Fruit fly (Drosophila melanogaster) whole organism, embryonic: ENCODE results near the gene Dph3.

Experiments
- CG13424 ChIP-seq: fragments of 200-800 bp; sonication (Bioruptor generic); optimal IDR thresholded peaks from 2 replicates; lab custom pipeline; 2019; ENCODE audit warnings: missing biosample characterization, mild to moderate bottlenecking, missing genetic modification characterization, moderate library complexity
- CG34376 ChIP-seq: fragments of 200-800 bp; sonication (Bioruptor generic); optimal IDR thresholded peaks from 2 replicates; lab custom pipeline; 2018; ENCODE audit warnings: missing biosample characterization, mild to moderate bottlenecking, missing genetic modification characterization
- CG7839 ChIP-seq: fragments of 200-800 bp; sonication (Bioruptor generic); optimal IDR thresholded peaks from 3 replicates; lab custom pipeline; 2018; ENCODE audit warnings: missing biosample characterization, mild to moderate bottlenecking, missing genetic modification characterization, moderate library complexity
- Hr3 ChIP-seq: fragments of 200-800 bp; sonication (Bioruptor generic); optimal IDR thresholded peaks from 3 replicates; lab custom pipeline; 2016; ENCODE audit warnings: missing biosample characterization, missing genetic modification characterization
- ase ChIP-seq: fragments of 200-800 bp; sonication (Bioruptor generic); IDR thresholded peaks from 3 replicates; pipeline ENCODE4 v1.3.6; 2022; ENCODE audit warnings: missing biosample characterization, missing genetic modification characterization
- gcm ChIP-seq: fragments of 200-800 bp; sonication (Bioruptor generic); optimal IDR thresholded peaks from 2 replicates; lab custom pipeline; 2019; ENCODE audit warnings: missing biosample characterization, mild to moderate bottlenecking, missing genetic modification characterization, moderate library complexity
- hbn ChIP-seq: fragments of 200-800 bp; sonication (Bioruptor generic); IDR thresholded peaks from 2 replicates; pipeline ENCODE4 v1.3.6; 2022; ENCODE audit warnings: missing biosample characterization, missing genetic modification characterization; ENCODE audit not compliant: partially characterized antibody
- prd ChIP-seq, 3 experiments: fragments of >200 bp in 2 of 3; fragments of 200-800 bp in 1 of 3; sonication (Bioruptor generic) in 1 of 3; optimal IDR thresholded peaks in 2 of 3; IDR thresholded peaks in 1 of 3; 2 replicates in 2 of 3; 3 replicates in 1 of 3; pipeline versions ENCODE4 v1.3.6 to Lab custom; 2017 to 2022; ENCODE audit warnings: missing biosample characterization in 1 of 3, missing genetic modification characterization in 1 of 3
- zen2 ChIP-seq: fragments of 200-800 bp; sonication (Bioruptor generic); IDR thresholded peaks from 3 replicates; pipeline ENCODE4 v1.3.6; 2022; ENCODE audit warnings: missing biosample characterization, missing genetic modification characterization; ENCODE audit not compliant: partially characterized antibody

DNA sequence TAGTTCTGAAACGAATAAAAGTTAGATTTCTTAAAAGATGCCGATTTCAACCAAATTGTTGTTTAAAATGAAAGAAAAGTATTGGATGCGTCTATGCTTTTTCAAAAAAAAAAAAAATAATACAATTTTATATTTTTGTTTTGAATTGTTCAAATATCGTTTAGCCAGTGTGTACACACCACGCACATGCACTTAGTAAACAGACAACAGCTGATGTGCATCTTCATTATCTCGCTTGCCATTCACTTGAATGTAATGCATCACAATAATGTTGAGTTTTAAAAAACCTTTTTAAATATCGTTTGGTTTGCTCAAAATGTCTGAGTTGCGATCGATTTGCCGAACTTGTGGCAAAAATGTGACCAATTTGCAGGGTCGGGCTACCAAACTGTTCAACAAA, 4.3 kb downstream of the Dph3 start, which contains the start of gene CG31441:
- TF ChIP-seq CG7839 (no peak), CG34376 (no peak), prd (optimal IDR thresholded peaks at IDR 0.05; lab: Kevin White, UChicago) (no peak), prd (GFP tag; IDR thresholded peaks at IDR 0.05; lab: Robert Waterston, UW) (no peak), Hr3 (no peak), CG13424 (tag; lab: Kevin White, UChicago) (no peak), ase (GFP tag; lab: Robert Waterston, UW) (no peak), gcm (GFP tag; lab: Kevin White, UChicago) (no peak), hbn (GFP tag; lab: Robert Waterston, UW) (peak; percentile 63), zen2 (GFP tag; lab: Robert Waterston, UW) (no peak; the same call in 2 of the 3 replicates)
